Fruit fly (Drosophila melanogaster): ENCODE data around the gene GIIIspla2.
A peak's percentile ranks its signal among the peaks of the same experiment; 100 is the strongest.

Gene GIIIspla2

dm6 chrX:8162692-8163091 is 5.3 kb downstream of the GIIIspla2 start, which contains the start of gene CG10761:
CG10761 (minus strand) TSS chrX:8162792.
- TF ChIP-seq CG9948 (tag; optimal IDR thresholded peaks at IDR 0.05) (no peak), CG12605 (GFP tag; IDR thresholded peaks at IDR 0.05) (no peak), CG8159 (tag; optimal IDR thresholded peaks at IDR 0.05) (no peak), Ets98B (GFP tag; IDR thresholded peaks at IDR 0.05) (no peak), gl (tag; optimal IDR thresholded peaks at IDR 0.05) (no peak), CG15710 (tag; optimal IDR thresholded peaks at IDR 0.05) (no peak), D1 (tag; optimal IDR thresholded peaks at IDR 0.05) (no peak), fd96Ca (GFP tag; IDR thresholded peaks at IDR 0.05) (no peak), Pif1B (GFP tag; optimal IDR thresholded peaks at IDR 0.05) (no peak), CG8301 (tag; optimal IDR thresholded peaks at IDR 0.05) (no peak), CG4496 (GFP tag; IDR thresholded peaks at IDR 0.05) (no peak), CG14655 (GFP tag; optimal IDR thresholded peaks at IDR 0.05) (no peak), CG13204 (GFP tag; optimal IDR thresholded peaks at IDR 0.05) (no peak), rn (GFP tag; IDR thresholded peaks at IDR 0.05) (no peak), CG34367 (tag; optimal IDR thresholded peaks at IDR 0.05) (no peak), Snoo (tag; optimal IDR thresholded peaks at IDR 0.05) (no peak), Pif1A (GFP tag; optimal IDR thresholded peaks at IDR 0.05) (no peak), EcR (GFP tag; optimal IDR thresholded peaks at IDR 0.05) (no peak), CG10348 (GFP tag; IDR thresholded peaks at IDR 0.05) (no peak)

- TF ChIP-seq CG9948 (tag; optimal IDR thresholded peaks at IDR 0.05) (no peak), CG12605 (GFP tag; IDR thresholded peaks at IDR 0.05) (0 out of 2 replicates have a peak, but pooled peaks have one; percentile 12), CG4496 (GFP tag; IDR thresholded peaks at IDR 0.05) (peak; percentile 69), EcR (GFP tag; optimal IDR thresholded peaks at IDR 0.05) (no peak), CG8159 (tag; optimal IDR thresholded peaks at IDR 0.05) (no peak), CG14655 (GFP tag; optimal IDR thresholded peaks at IDR 0.05) (peak; percentile 73), CG8301 (tag; optimal IDR thresholded peaks at IDR 0.05) (peak; percentile 78), Ets98B (GFP tag; IDR thresholded peaks at IDR 0.05) (peak; percentile 25; the same call in 1 of the 2 replicates), Pif1B (GFP tag; optimal IDR thresholded peaks at IDR 0.05) (no peak), rn (GFP tag; IDR thresholded peaks at IDR 0.05) (no peak)
Measured at dm6 chrX:8163452-8163851, 6.0 kb downstream of the GIIIspla2 start.

DNA sequence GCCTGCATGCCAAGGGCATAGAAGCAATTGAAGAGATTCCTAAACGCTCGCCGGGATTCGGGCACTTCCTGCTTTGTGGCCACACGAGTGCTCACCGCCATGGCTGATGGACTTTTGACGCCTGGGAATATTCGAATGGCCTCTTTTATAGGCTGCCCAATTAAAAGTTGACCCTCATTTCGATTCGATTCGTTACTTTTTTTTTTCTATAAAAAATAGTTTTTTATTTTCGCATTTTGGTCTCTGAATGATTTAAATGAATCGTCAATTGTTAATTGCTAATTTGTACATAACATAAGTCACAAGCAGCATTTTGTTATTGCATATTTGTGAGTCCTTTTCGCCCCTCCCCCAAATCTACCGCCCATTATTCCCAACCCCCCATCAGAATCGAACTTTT is 8.2 kb downstream of the GIIIspla2 start, which contains the start of gene Or7a:
TSS of gene Or7a (minus strand) at position 101 of the 400 bp plus-strand sequence.
- no peak for TF ChIP-seq gl (tag; optimal IDR thresholded peaks at IDR 0.05)
- no peak for TF ChIP-seq Pif1B (GFP tag; optimal IDR thresholded peaks at IDR 0.05)
- TF ChIP-seq CG4496 (GFP tag; IDR thresholded peaks at IDR 0.05) = no peak
- no peak for TF ChIP-seq CG9948 (tag; optimal IDR thresholded peaks at IDR 0.05)
- no peak for TF ChIP-seq CG8301 (tag; optimal IDR thresholded peaks at IDR 0.05)
- TF ChIP-seq Snoo (tag; optimal IDR thresholded peaks at IDR 0.05) = no peak
- no peak for TF ChIP-seq CG32121 (GFP tag; IDR thresholded peaks at IDR 0.05)

DNA sequence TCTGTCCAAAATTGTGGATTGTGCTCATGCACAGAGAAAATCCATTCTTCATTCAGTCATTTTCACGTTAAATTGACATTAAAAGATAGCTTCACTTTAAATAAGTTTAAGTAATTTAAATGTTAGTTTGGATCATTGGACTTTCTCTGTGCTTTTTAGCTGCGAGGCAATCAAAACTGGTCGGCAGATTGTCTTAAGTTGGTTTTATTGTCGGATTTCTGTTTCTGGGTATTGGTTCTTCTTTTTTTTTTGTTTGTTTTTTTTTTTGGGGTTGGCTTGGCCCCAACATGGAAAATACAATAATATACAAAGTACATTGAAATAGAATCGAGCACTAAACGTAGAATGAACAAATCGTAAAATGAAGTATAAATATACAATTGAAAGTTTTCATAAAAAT is 12.7 kb downstream of the GIIIspla2 start, which contains the start of gene CG2278:
TSS of gene CG2278 (minus strand) at position 101 of the 400 bp plus-strand sequence.
- TF ChIP-seq CG13204 (GFP tag; optimal IDR thresholded peaks at IDR 0.05) (no peak), D1 (tag; optimal IDR thresholded peaks at IDR 0.05) (no peak), Ets98B (GFP tag; IDR thresholded peaks at IDR 0.05) (no peak), CG17806 (tag; optimal IDR thresholded peaks at IDR 0.05) (no peak), CG8301 (tag; optimal IDR thresholded peaks at IDR 0.05) (no peak), fd96Ca (GFP tag; IDR thresholded peaks at IDR 0.05) (no peak), CG32121 (GFP tag; IDR thresholded peaks at IDR 0.05) (no peak), Snoo (tag; optimal IDR thresholded peaks at IDR 0.05) (no peak), CG10348 (GFP tag; IDR thresholded peaks at IDR 0.05) (no peak), CG4496 (GFP tag; IDR thresholded peaks at IDR 0.05) (no peak), CG12605 (GFP tag; IDR thresholded peaks at IDR 0.05) (no peak), CG15710 (tag; optimal IDR thresholded peaks at IDR 0.05) (no peak)

DNA sequence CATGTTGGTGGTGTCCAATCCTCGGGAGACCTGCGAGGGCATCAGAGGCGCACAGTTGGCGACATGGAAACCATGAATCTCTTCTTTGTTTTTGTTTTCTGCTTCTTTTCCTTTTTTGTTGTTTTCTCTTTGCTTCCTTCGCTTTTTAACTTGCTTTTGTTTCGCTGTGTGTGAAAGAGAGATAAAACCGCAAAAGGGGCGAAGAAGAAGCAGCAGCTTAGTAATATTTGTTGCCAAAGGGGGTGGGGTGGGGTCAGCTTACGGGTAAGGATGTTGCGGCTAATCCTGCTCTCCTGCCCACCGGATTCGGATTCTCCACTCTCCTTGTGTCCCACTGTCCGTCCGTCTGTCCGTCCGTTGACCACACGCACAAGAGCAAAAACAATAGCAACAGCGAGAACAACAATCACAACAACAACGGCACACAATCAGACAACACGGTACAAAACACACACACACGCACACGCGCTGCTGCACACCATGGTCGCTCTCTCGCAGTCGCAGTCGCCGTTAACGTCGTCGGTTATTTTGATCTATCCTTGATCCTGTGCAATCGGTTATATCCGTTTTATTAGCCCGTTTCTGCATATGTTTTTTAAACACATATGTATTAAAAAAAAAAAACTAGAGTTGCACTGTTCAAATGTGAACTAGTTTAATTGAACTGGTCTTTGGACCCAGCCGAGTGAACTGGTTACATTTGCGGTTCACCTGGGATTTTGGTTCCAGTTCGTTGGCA is 19.0 kb downstream of the GIIIspla2 start:
- TF ChIP-seq CG34367 (tag; optimal IDR thresholded peaks at IDR 0.05) (peak; percentile 46), CG8301 (tag; optimal IDR thresholded peaks at IDR 0.05) (no peak), CG8159 (tag; optimal IDR thresholded peaks at IDR 0.05) (peak; percentile 35), CG12605 (GFP tag; IDR thresholded peaks at IDR 0.05) (peak; percentile 14; the same call in 1 of the 2 replicates), Ets98B (GFP tag; IDR thresholded peaks at IDR 0.05) (no peak), CG10348 (GFP tag; IDR thresholded peaks at IDR 0.05) (no peak), CG13204 (GFP tag; optimal IDR thresholded peaks at IDR 0.05) (no peak), Snoo (tag; optimal IDR thresholded peaks at IDR 0.05) (no peak), rn (GFP tag; IDR thresholded peaks at IDR 0.05) (no peak), fd96Ca (GFP tag; IDR thresholded peaks at IDR 0.05) (no peak), gl (tag; optimal IDR thresholded peaks at IDR 0.05) (peak; percentile 56), EcR (GFP tag; optimal IDR thresholded peaks at IDR 0.05) (peak; percentile 38), D1 (tag; optimal IDR thresholded peaks at IDR 0.05) (no peak), CG14655 (GFP tag; optimal IDR thresholded peaks at IDR 0.05) (no peak), Pif1B (GFP tag; optimal IDR thresholded peaks at IDR 0.05) (no peak), CG15710 (tag; optimal IDR thresholded peaks at IDR 0.05) (peak; percentile 41), CG9948 (tag; optimal IDR thresholded peaks at IDR 0.05) (peak; percentile 26), Pif1A (GFP tag; optimal IDR thresholded peaks at IDR 0.05) (no peak), CG17806 (tag; optimal IDR thresholded peaks at IDR 0.05) (no peak), CG4496 (GFP tag; IDR thresholded peaks at IDR 0.05) (peak; percentile 39; the same call in 1 of the 3 replicates), CG32121 (GFP tag; IDR thresholded peaks at IDR 0.05) (no peak)

dm6 chrX:8177030-8177349 is 19.6 kb downstream of the GIIIspla2 start, which contains the start of gene slpr:
slpr (minus strand) TSS chrX:8177185.
- TF ChIP-seq CG4496 (GFP tag; IDR thresholded peaks at IDR 0.05) (no peak), D1 (tag; optimal IDR thresholded peaks at IDR 0.05) (no peak), fd96Ca (GFP tag; IDR thresholded peaks at IDR 0.05) (no peak), Ets98B (GFP tag; IDR thresholded peaks at IDR 0.05) (no peak), CG13204 (GFP tag; optimal IDR thresholded peaks at IDR 0.05) (no peak), CG32121 (GFP tag; IDR thresholded peaks at IDR 0.05) (no peak), CG34367 (tag; optimal IDR thresholded peaks at IDR 0.05) (no peak), CG14655 (GFP tag; optimal IDR thresholded peaks at IDR 0.05) (no peak), CG8159 (tag; optimal IDR thresholded peaks at IDR 0.05) (no peak), Snoo (tag; optimal IDR thresholded peaks at IDR 0.05) (no peak), EcR (GFP tag; optimal IDR thresholded peaks at IDR 0.05) (no peak), gl (tag; optimal IDR thresholded peaks at IDR 0.05) (no peak), CG10348 (GFP tag; IDR thresholded peaks at IDR 0.05) (no peak), CG9948 (tag; optimal IDR thresholded peaks at IDR 0.05) (no peak), Pif1B (GFP tag; optimal IDR thresholded peaks at IDR 0.05) (no peak), Pif1A (GFP tag; optimal IDR thresholded peaks at IDR 0.05) (no peak), rn (GFP tag; IDR thresholded peaks at IDR 0.05) (no peak), CG12605 (GFP tag; IDR thresholded peaks at IDR 0.05) (no peak), CG15710 (tag; optimal IDR thresholded peaks at IDR 0.05) (no peak), CG8301 (tag; optimal IDR thresholded peaks at IDR 0.05) (no peak)
